Worm (Caenorhabditis elegans): ENCODE results near the gene pqn-54.
A peak's percentile ranks its signal among the peaks of the same experiment; 100 is the strongest.

The pqn-54 gene

ce11 chrV:1444180-1444579, 20.6 kb upstream of the pqn-54 start, which contains the start of gene cnc-1:
Gene cnc-1, minus strand, starts transcription at chrV:1444280.
- TF ChIP-seq unc-55 (GFP tag; optimal IDR thresholded peaks at IDR 0.05): no peak
- no peak for TF ChIP-seq R02D3.7 (tag; optimal IDR thresholded peaks at IDR 0.05)
- no peak for TF ChIP-seq lin-13 (GFP tag; optimal IDR thresholded peaks at IDR 0.05)
- no peak for TF ChIP-seq lin-39 (tag; optimal IDR thresholded peaks at IDR 0.05)
- no peak for TF ChIP-seq ZK546.5 (tag; optimal IDR thresholded peaks at IDR 0.05)
- no peak for TF ChIP-seq ceh-16 (tag; optimal IDR thresholded peaks at IDR 0.05)
- no peak for TF ChIP-seq peb-1 (tag; optimal IDR thresholded peaks at IDR 0.05)
- TF ChIP-seq elt-1 (tag; optimal IDR thresholded peaks at IDR 0.05): no peak
- TF ChIP-seq nhr-11 (tag; optimal IDR thresholded peaks at IDR 0.05): no peak
- TF ChIP-seq F13H6.1 (tag; optimal IDR thresholded peaks at IDR 0.05): no peak
- no peak for TF ChIP-seq nhr-12 (tag; optimal IDR thresholded peaks at IDR 0.05)
- no peak for TF ChIP-seq ztf-11 (tag; optimal IDR thresholded peaks at IDR 0.05)
- TF ChIP-seq elt-3 (tag; optimal IDR thresholded peaks at IDR 0.05): no peak
- no peak for TF ChIP-seq dmd-4 (tag; optimal IDR thresholded peaks at IDR 0.05)
- TF ChIP-seq ztf-1 (GFP tag; conservative IDR thresholded peaks at IDR 0.05): no peak

- TF ChIP-seq alr-1 (tag; optimal IDR thresholded peaks at IDR 0.05) (no peak), nhr-6 (tag; optimal IDR thresholded peaks at IDR 0.05) (no peak), zag-1 (tag; optimal IDR thresholded peaks at IDR 0.05) (no peak), unc-55 (GFP tag; optimal IDR thresholded peaks at IDR 0.05) (no peak), R02D3.7 (tag; optimal IDR thresholded peaks at IDR 0.05) (no peak), ceh-82 (tag; optimal IDR thresholded peaks at IDR 0.05) (no peak), unc-39 (tag; optimal IDR thresholded peaks at IDR 0.05) (no peak), nhr-21 (tag; optimal IDR thresholded peaks at IDR 0.05) (no peak), crh-2 (tag; optimal IDR thresholded peaks at IDR 0.05) (no peak), nhr-237 (tag; optimal IDR thresholded peaks at IDR 0.05) (no peak), ztf-11 (tag; optimal IDR thresholded peaks at IDR 0.05) (no peak), lin-13 (GFP tag; optimal IDR thresholded peaks at IDR 0.05) (no peak), dmd-4 (tag; optimal IDR thresholded peaks at IDR 0.05) (no peak), Y55F3AM.14 (GFP tag; optimal IDR thresholded peaks at IDR 0.05) (no peak), blmp-1 (tag; optimal IDR thresholded peaks at IDR 0.05; ENCODE audit: insufficient read depth) (no peak), sem-4 (tag; optimal IDR thresholded peaks at IDR 0.05) (no peak), fos-1 (tag; optimal IDR thresholded peaks at IDR 0.05) (no peak), nhr-23 (tag; optimal IDR thresholded peaks at IDR 0.05) (no peak), unc-62 (GFP tag; optimal IDR thresholded peaks at IDR 0.05) (no peak), nhr-11 (tag; optimal IDR thresholded peaks at IDR 0.05) (no peak)
Observed at ce11 chrV:1445081-1445480, 19.7 kb upstream of the pqn-54 start, which contains the start of gene cnc-5. Gene cnc-5, plus strand, starts transcription at chrV:1445381.

- TF ChIP-seq ama-1 (optimal IDR thresholded peaks at IDR 0.05) (peak; percentile 79), nhr-23 (tag; optimal IDR thresholded peaks at IDR 0.05) (no peak), skn-1 (tag; optimal IDR thresholded peaks at IDR 0.05) (no peak), sma-3 (GFP tag; optimal IDR thresholded peaks at IDR 0.05) (peak; percentile 56)
Observed at ce11 chrV:1447079-1447478, 17.7 kb upstream of the pqn-54 start, which contains the start of gene cnc-4. Gene cnc-4, plus strand, starts transcription at chrV:1447195.

- TF ChIP-seq mbf-1 (tag; optimal IDR thresholded peaks at IDR 0.05) (no peak), sma-3 (GFP tag; optimal IDR thresholded peaks at IDR 0.05) (peak; percentile 68), nhr-21 (tag; optimal IDR thresholded peaks at IDR 0.05) (peak; percentile 34), ama-1 (optimal IDR thresholded peaks at IDR 0.05) (peak; percentile 50), skn-1 (tag; optimal IDR thresholded peaks at IDR 0.05) (no peak)
Observed at ce11 chrV:1447724-1448123, 17.1 kb upstream of the pqn-54 start, which contains the start of gene cnc-3. Gene cnc-3, plus strand, starts transcription at chrV:1448004.

ce11 chrV:1450160-1450559, 14.6 kb upstream of the pqn-54 start, which contains the start of gene cnc-2:
Gene cnc-2, minus strand, starts transcription at chrV:1450183.
- no peak for TF ChIP-seq alr-1 (tag; optimal IDR thresholded peaks at IDR 0.05)
- TF ChIP-seq lin-13 (GFP tag; optimal IDR thresholded peaks at IDR 0.05): no peak
- no peak for TF ChIP-seq fos-1 (tag; optimal IDR thresholded peaks at IDR 0.05)
- no peak for TF ChIP-seq nhr-77 (tag; optimal IDR thresholded peaks at IDR 0.05)
- TF ChIP-seq ztf-4 (tag; optimal IDR thresholded peaks at IDR 0.05): no peak
- TF ChIP-seq nhr-21 (tag; optimal IDR thresholded peaks at IDR 0.05): peak; percentile 9
- TF ChIP-seq lsy-2 (tag; optimal IDR thresholded peaks at IDR 0.05): no peak
- TF ChIP-seq sma-3 (GFP tag; optimal IDR thresholded peaks at IDR 0.05): peak; percentile 52
- no peak for TF ChIP-seq ceh-82 (tag; optimal IDR thresholded peaks at IDR 0.05)
- no peak for TF ChIP-seq C34F6.9 (tag; optimal IDR thresholded peaks at IDR 0.05)
- no peak for TF ChIP-seq lin-11 (tag; optimal IDR thresholded peaks at IDR 0.05)

Data from whole organism, L2 larva.